Worm (Caenorhabditis elegans): ENCODE results near the gene asg-2.

- TF ChIP-seq ztf-11 (tag; optimal IDR thresholded peaks at IDR 0.05): no peak
- TF ChIP-seq nhr-237 (tag; optimal IDR thresholded peaks at IDR 0.05): no peak
- TF ChIP-seq hlh-1 (tag; optimal IDR thresholded peaks at IDR 0.05): peak; percentile 82
- TF ChIP-seq pha-4 (tag; optimal IDR thresholded peaks at IDR 0.05): no peak
- TF ChIP-seq lsy-2 (tag; optimal IDR thresholded peaks at IDR 0.05): no peak
- no peak for TF ChIP-seq snpc-4 (tag; optimal IDR thresholded peaks at IDR 0.05)
- TF ChIP-seq nhr-28 (tag; optimal IDR thresholded peaks at IDR 0.05): no peak
- no peak for TF ChIP-seq ces-1 (GFP tag; optimal IDR thresholded peaks at IDR 0.05)
- TF ChIP-seq nhr-76 (tag; optimal IDR thresholded peaks at IDR 0.05): no peak
- TF ChIP-seq zip-8 (tag; optimal IDR thresholded peaks at IDR 0.05): no peak
- no peak for TF ChIP-seq unc-120 (tag; optimal IDR thresholded peaks at IDR 0.05; ENCODE audit: poor library complexity, severe bottlenecking)
- no peak for TF ChIP-seq lin-13 (tag; optimal IDR thresholded peaks at IDR 0.05)
- no peak for TF ChIP-seq sptf-1 (tag; optimal IDR thresholded peaks at IDR 0.05)
- TF ChIP-seq unc-62 (GFP tag; optimal IDR thresholded peaks at IDR 0.05): no peak
Measured at ce11 chrX:6823218-6823979, 17.7 kb upstream of the asg-2 start, which contains the start of gene gei-15.
